Fruit fly (Drosophila melanogaster) whole organism, embryonic: ENCODE measurements around the gene Hez.

Experiments
- ATbp ChIP-seq: fragments of 200-800 bp; sonication (Bioruptor generic); optimal IDR thresholded peaks from 2 replicates; lab custom pipeline; 2017; ENCODE audit warnings: missing biosample characterization, mild to moderate bottlenecking, missing genetic modification characterization, missing genetic modification reagents
- Atf3 ChIP-seq: fragments of 200-800 bp; sonication (Bioruptor generic); optimal IDR thresholded peaks from 3 replicates; lab custom pipeline; 2016; ENCODE audit warnings: missing biosample characterization, missing genetic modification characterization
- CG10267 ChIP-seq: fragments of 200-800 bp; sonication (Bioruptor generic); optimal IDR thresholded peaks from 2 replicates; lab custom pipeline; 2018; ENCODE audit warnings: missing biosample characterization, mild to moderate bottlenecking, missing genetic modification characterization, moderate library complexity
- CG10321 ChIP-seq: fragments of 200-800 bp; sonication (Bioruptor generic); IDR thresholded peaks from 2 replicates; pipeline ENCODE4 v1.3.6; 2022; ENCODE audit warnings: missing biosample characterization, missing genetic modification characterization
- CG11247 ChIP-seq: fragments of 200-800 bp; sonication (Bioruptor generic); IDR thresholded peaks from 2 replicates; pipeline ENCODE4 v1.3.6; 2022; ENCODE audit warnings: missing biosample characterization, missing genetic modification characterization
- CG11398 ChIP-seq: fragments of 200-800 bp; sonication (Bioruptor generic); optimal IDR thresholded peaks from 2 replicates; lab custom pipeline; 2016; ENCODE audit warnings: missing biosample characterization, missing genetic modification characterization
- CG11560 ChIP-seq: fragments of 200-800 bp; sonication (Bioruptor generic); IDR thresholded peaks from 3 replicates; pipeline ENCODE4 v1.3.6; 2022; ENCODE audit warnings: missing biosample characterization, missing genetic modification characterization
- CG11695 ChIP-seq: fragments of 200-800 bp; sonication (Bioruptor generic); IDR thresholded peaks from 3 replicates; pipeline ENCODE4 v1.3.6; 2022; ENCODE audit warnings: missing biosample characterization, missing genetic modification characterization
- CG14860 ChIP-seq: fragments of 200-800 bp; sonication (Bioruptor generic); IDR thresholded peaks from 3 replicates; pipeline ENCODE4 v1.3.6; 2022; ENCODE audit warnings: missing biosample characterization, missing genetic modification characterization; ENCODE audit not compliant: partially characterized antibody
- CG17802 ChIP-seq: fragments of 200-800 bp; sonication (Bioruptor generic); optimal IDR thresholded peaks from 2 replicates; lab custom pipeline; 2018; ENCODE audit warnings: missing biosample characterization, mild to moderate bottlenecking, missing genetic modification characterization, moderate library complexity
- CG2712 ChIP-seq: fragments of 200-800 bp; optimal IDR thresholded peaks from 3 replicates; lab custom pipeline; 2019; ENCODE audit warnings: missing biosample characterization, mild to moderate bottlenecking, missing genetic modification characterization, moderate library complexity
- CG31441 ChIP-seq: fragments of 200-800 bp; sonication (Bioruptor generic); IDR thresholded peaks from 2 replicates; pipeline ENCODE4 v1.3.6; 2022; ENCODE audit warnings: missing biosample characterization, missing genetic modification characterization
- CG6765 ChIP-seq: fragments of 200-800 bp; sonication (Bioruptor generic); optimal IDR thresholded peaks from 3 replicates; lab custom pipeline; 2017; ENCODE audit warnings: missing biosample characterization, mild to moderate bottlenecking, missing genetic modification characterization
- CG8388 ChIP-seq: fragments of 200-800 bp; sonication (Bioruptor generic); optimal IDR thresholded peaks from 2 replicates; lab custom pipeline; 2019; ENCODE audit warnings: missing biosample characterization, mild to moderate bottlenecking, missing genetic modification characterization, moderate library complexity
- CG8765 ChIP-seq: fragments of 200-800 bp; sonication (Bioruptor generic); IDR thresholded peaks from 2 replicates; pipeline ENCODE4 v1.3.6; 2022; ENCODE audit warnings: missing biosample characterization, missing genetic modification characterization
- CTCF ChIP-seq: fragments of 200-800 bp; sonication (Bioruptor generic); optimal IDR thresholded peaks from 2 replicates; lab custom pipeline; 2017; ENCODE audit warnings: missing biosample characterization, mild to moderate bottlenecking, missing genetic modification characterization, moderate library complexity
- CoRest ChIP-seq: fragments of 200-800 bp; sonication (Bioruptor generic); optimal IDR thresholded peaks from 3 replicates; lab custom pipeline; 2018; ENCODE audit warnings: missing biosample characterization, mild to moderate bottlenecking, missing genetic modification characterization, moderate library complexity
- D19B ChIP-seq: fragments of 200-800 bp; sonication (Bioruptor generic); optimal IDR thresholded peaks from 2 replicates; lab custom pipeline; 2017; ENCODE audit warnings: missing biosample characterization, mild to moderate bottlenecking, missing genetic modification characterization
- Dbx ChIP-seq: fragments of 200-800 bp; sonication (Bioruptor generic); IDR thresholded peaks from 3 replicates; pipeline ENCODE4 v1.3.6; 2022; ENCODE audit warnings: missing biosample characterization, missing genetic modification characterization
- Dfd ChIP-seq, 2 experiments: fragments of >200 bp; optimal IDR thresholded peaks; 2 replicates each; lab custom pipeline; 2017; ENCODE audit warnings: missing biosample characterization in 2 of 2, missing genetic modification characterization in 2 of 2
- E2f1 ChIP-seq: fragments of 200-800 bp; sonication (Bioruptor generic); IDR thresholded peaks from 2 replicates; pipeline ENCODE4 v1.3.6; 2022; ENCODE audit warnings: missing biosample characterization, missing genetic modification characterization
- E2f2 ChIP-seq: fragments of 200-800 bp; sonication (Bioruptor generic); IDR thresholded peaks from 2 replicates; pipeline ENCODE4 v1.3.6; 2022; ENCODE audit warnings: missing biosample characterization, missing genetic modification characterization
- Gug ChIP-seq: fragments of 200-800 bp; sonication (Bioruptor generic); IDR thresholded peaks from 4 replicates; pipeline ENCODE4 v1.3.6; 2022; ENCODE audit warnings: missing biosample characterization, missing genetic modification characterization
- HLH54F ChIP-seq: fragments of 200-800 bp; sonication (Bioruptor generic); optimal IDR thresholded peaks from 3 replicates; lab custom pipeline; 2016; ENCODE audit warnings: missing biosample characterization, missing genetic modification characterization
- MBD-R2 ChIP-seq: fragments of 200-800 bp; sonication (Bioruptor generic); IDR thresholded peaks from 2 replicates; pipeline ENCODE4 v1.3.6; 2022; ENCODE audit warnings: missing biosample characterization, missing genetic modification characterization
- MTF-1 ChIP-seq: fragments of 200-800 bp; sonication (Bioruptor generic); optimal IDR thresholded peaks from 2 replicates; lab custom pipeline; 2018; ENCODE audit warnings: missing biosample characterization, mild to moderate bottlenecking, missing genetic modification characterization, borderline replicate concordance
- Mad ChIP-seq: fragments of 200-800 bp; sonication (Bioruptor generic); optimal IDR thresholded peaks from 2 replicates; lab custom pipeline; 2016; ENCODE audit warnings: missing biosample characterization, missing genetic modification characterization
- Side ChIP-seq: fragments of 200-800 bp; sonication (Bioruptor generic); optimal IDR thresholded peaks from 2 replicates; lab custom pipeline; 2016; ENCODE audit warnings: missing biosample characterization, missing genetic modification characterization
- Sin3A ChIP-seq: fragments of >200 bp; optimal IDR thresholded peaks from 2 replicates; lab custom pipeline; 2018
- Taf1 ChIP-seq: fragments of 200-800 bp; sonication (Bioruptor generic); IDR thresholded peaks from 2 replicates; pipeline ENCODE4 v1.3.6; 2022; ENCODE audit warnings: missing biosample characterization, missing genetic modification characterization
- ap ChIP-seq: fragments of 200-800 bp; sonication (Bioruptor generic); IDR thresholded peaks from 2 replicates; pipeline ENCODE4 v1.3.6; 2022; ENCODE audit warnings: missing biosample characterization, missing genetic modification characterization
- bbx ChIP-seq: fragments of 200-800 bp; sonication (Bioruptor generic); IDR thresholded peaks from 2 replicates; pipeline ENCODE4 v1.3.6; 2022; ENCODE audit warnings: missing biosample characterization, missing genetic modification characterization; ENCODE audit not compliant: partially characterized antibody
- crc ChIP-seq: fragments of 200-800 bp; sonication (Bioruptor generic); optimal IDR thresholded peaks from 2 replicates; lab custom pipeline; 2016; ENCODE audit warnings: missing biosample characterization, missing genetic modification characterization
- dpn ChIP-seq, 2 experiments: fragments of 200-800 bp; sonication (Bioruptor generic); optimal IDR thresholded peaks; 3 replicates each; lab custom pipeline; 2016; ENCODE audit warnings: missing biosample characterization in 2 of 2, missing genetic modification characterization in 2 of 2
- exex ChIP-seq: fragments of 200-800 bp; sonication (Bioruptor generic); optimal IDR thresholded peaks from 4 replicates; lab custom pipeline; 2018; ENCODE audit warnings: missing biosample characterization, mild to moderate bottlenecking, missing genetic modification characterization, moderate library complexity
- fd64A ChIP-seq: fragments of 200-800 bp; sonication (Bioruptor generic); optimal IDR thresholded peaks from 3 replicates; lab custom pipeline; 2018; ENCODE audit warnings: missing biosample characterization, mild to moderate bottlenecking, missing genetic modification characterization
- gsb ChIP-seq: fragments of 200-800 bp; sonication (Bioruptor generic); IDR thresholded peaks from 2 replicates; pipeline ENCODE4 v1.3.6; 2022; ENCODE audit warnings: missing biosample characterization, missing genetic modification characterization
- gt ChIP-seq: fragments of 200-800 bp; sonication (Bioruptor generic); IDR thresholded peaks from 2 replicates; pipeline ENCODE4 v1.3.6; 2022; ENCODE audit warnings: missing biosample characterization, missing genetic modification characterization
- ham ChIP-seq: fragments of 200-800 bp; sonication (Bioruptor generic); IDR thresholded peaks from 2 replicates; pipeline ENCODE4 v1.3.6; 2022; ENCODE audit warnings: missing biosample characterization, missing genetic modification characterization
- hth ChIP-seq: fragments of >200 bp; optimal IDR thresholded peaks from 2 replicates; lab custom pipeline; 2017; ENCODE audit warnings: inconsistent platforms
- mam ChIP-seq: fragments of 200-800 bp; sonication (Bioruptor generic); optimal IDR thresholded peaks from 3 replicates; lab custom pipeline; 2016; ENCODE audit warnings: missing biosample characterization, missing genetic modification characterization
- pho ChIP-seq: fragments of 200-800 bp; sonication (Bioruptor generic); optimal IDR thresholded peaks from 2 replicates; lab custom pipeline; 2016; ENCODE audit warnings: missing biosample characterization, missing genetic modification characterization
- psq ChIP-seq: fragments of 200-800 bp; sonication (Bioruptor generic); optimal IDR thresholded peaks from 2 replicates; lab custom pipeline; 2017; ENCODE audit warnings: missing biosample characterization, missing genetic modification characterization
- ranshi ChIP-seq: fragments of 200-800 bp; sonication (Bioruptor generic); IDR thresholded peaks from 2 replicates; pipeline ENCODE4 v1.3.6; 2022; ENCODE audit warnings: missing biosample characterization, missing genetic modification characterization
- row ChIP-seq: fragments of 200-800 bp; sonication (Bioruptor generic); IDR thresholded peaks from 3 replicates; pipeline ENCODE4 v1.3.6; 2022; ENCODE audit warnings: missing biosample characterization, missing genetic modification characterization
- sens ChIP-seq: fragments of 200-800 bp; sonication (Bioruptor generic); peaks from one replicate; lab custom pipeline; 2016; ENCODE audit warnings: missing biosample characterization, missing genetic modification characterization
- seq ChIP-seq: fragments of 200-800 bp; sonication (Bioruptor generic); IDR thresholded peaks from 2 replicates; pipeline ENCODE4 v1.3.6; 2022; ENCODE audit warnings: missing biosample characterization, missing genetic modification characterization
- sug ChIP-seq: fragments of 200-800 bp; optimal IDR thresholded peaks from 2 replicates; lab custom pipeline; 2019; ENCODE audit warnings: missing biosample characterization, mild to moderate bottlenecking, missing genetic modification characterization, moderate library complexity
- tap ChIP-seq: fragments of 200-800 bp; optimal IDR thresholded peaks from 3 replicates; lab custom pipeline; 2019; ENCODE audit warnings: missing biosample characterization, mild to moderate bottlenecking, missing genetic modification characterization, moderate library complexity
- ttk ChIP-seq: fragments of 200-800 bp; sonication (Bioruptor generic); IDR thresholded peaks from 2 replicates; pipeline ENCODE4 v2.1.2; 2022; ENCODE audit warnings: missing biosample characterization, missing genetic modification characterization
- vfl ChIP-seq: fragments of 200-800 bp; sonication (Bioruptor generic); optimal IDR thresholded peaks from 2 replicates; lab custom pipeline; 2016; ENCODE audit warnings: missing biosample characterization, missing genetic modification characterization
- wor ChIP-seq: fragments of 200-800 bp; sonication (Bioruptor generic); IDR thresholded peaks from 2 replicates; pipeline ENCODE4 v1.3.6; 2022; ENCODE audit warnings: missing biosample characterization, missing genetic modification characterization
- zen2 ChIP-seq: fragments of 200-800 bp; sonication (Bioruptor generic); IDR thresholded peaks from 3 replicates; pipeline ENCODE4 v1.3.6; 2022; ENCODE audit warnings: missing biosample characterization, missing genetic modification characterization; ENCODE audit not compliant: partially characterized antibody

Hez gene

dm6 chr3L:9899046-9899659 is 4.6 kb upstream of the Hez start, which contains the start of gene nudE (continued):
- peak; percentile 21 for TF ChIP-seq pho
- no peak for TF ChIP-seq hth (lab: Kevin White, UChicago)
- TF ChIP-seq Gug (GFP tag; lab: Robert Waterston, UW): no peak
- no peak for TF ChIP-seq D19B
- TF ChIP-seq CG2712 (tag; lab: Kevin White, UChicago): peak; percentile 23
- TF ChIP-seq ham: no peak
- no peak for TF ChIP-seq seq (GFP tag; lab: Robert Waterston, UW)
- TF ChIP-seq CG17802 (tag; lab: Kevin White, UChicago): no peak
- peak; percentile 28; the same call in 2 of the 3 replicates for TF ChIP-seq row (GFP tag; lab: Robert Waterston, UW)
- TF ChIP-seq E2f2 (GFP tag; lab: Robert Waterston, UW): peak; percentile 56
- TF ChIP-seq MTF-1 (GFP tag; lab: Kevin White, UChicago): no peak
- TF ChIP-seq sug: peak; percentile 12
- no peak for TF ChIP-seq Mad (GFP tag; lab: Kevin White, UChicago)
- peak; percentile 50 for TF ChIP-seq mam (GFP tag; lab: Kevin White, UChicago)
- no peak for TF ChIP-seq CG11560 (tag; lab: Robert Waterston, UW)
- peak; percentile 20 to 63 for TF ChIP-seq dpn (GFP tag; optimal IDR thresholded peaks at IDR 0.05; lab: Kevin White, UChicago)
- peak; percentile 91 for TF ChIP-seq CG10267 (tag; lab: Kevin White, UChicago)
- peak; percentile 59 for TF ChIP-seq HLH54F (GFP tag; lab: Kevin White, UChicago)
- TF ChIP-seq tap (tag; lab: Kevin White, UChicago): no peak
- TF ChIP-seq ATbp (GFP tag; lab: Kevin White, UChicago): no peak
- peak; percentile 49 for TF ChIP-seq CTCF
- TF ChIP-seq CG14860 (GFP tag; lab: Robert Waterston, UW): no peak
- 0 out of 3 replicates have a peak, but pooled peaks have one; percentile 25 for TF ChIP-seq CG11695
- TF ChIP-seq Dbx: peak; percentile 40; the same call in 1 of the 3 replicates
- no peak for TF ChIP-seq vfl
- no peak for TF ChIP-seq ttk (GFP tag; lab: Robert Waterston, UW)
- no peak for TF ChIP-seq Taf1 (GFP tag; lab: Robert Waterston, UW)
- TF ChIP-seq Side (GFP tag; lab: Kevin White, UChicago): peak; percentile 27
- TF ChIP-seq crc (GFP tag; lab: Kevin White, UChicago): peak; percentile 21
- no peak for TF ChIP-seq Dfd (GFP tag; optimal IDR thresholded peaks at IDR 0.05; lab: Kevin White, UChicago)
- no peak for TF ChIP-seq wor (GFP tag; lab: Robert Waterston, UW)
- TF ChIP-seq CG8765 (GFP tag; lab: Robert Waterston, UW): no peak
- no peak for TF ChIP-seq gt (GFP tag; lab: Robert Waterston, UW)
- TF ChIP-seq E2f1 (GFP tag; lab: Robert Waterston, UW): 0 out of 2 replicates have a peak, but pooled peaks have one; percentile 6
- TF ChIP-seq CG11247 (GFP tag; lab: Robert Waterston, UW): peak; percentile 61
- TF ChIP-seq MBD-R2 (GFP tag; lab: Robert Waterston, UW): peak; percentile 39
- TF ChIP-seq Atf3: peak; percentile 13
- TF ChIP-seq psq (GFP tag; lab: Kevin White, UChicago): no peak
- 0 out of 2 replicates have a peak, but pooled peaks have one; percentile 44 for TF ChIP-seq bbx
- no peak for TF ChIP-seq zen2 (GFP tag; lab: Robert Waterston, UW)
- TF ChIP-seq CG10321 (GFP tag; lab: Robert Waterston, UW): no peak
- TF ChIP-seq ranshi (GFP tag; lab: Robert Waterston, UW): 0 out of 2 replicates have a peak, but pooled peaks have one; percentile 35
- TF ChIP-seq CoRest (tag; lab: Kevin White, UChicago): peak; percentile 6
- no peak for TF ChIP-seq CG11398 (GFP tag; lab: Kevin White, UChicago)
- TF ChIP-seq CG31441 (GFP tag; lab: Robert Waterston, UW): no peak
- TF ChIP-seq gsb: no peak
- TF ChIP-seq fd64A (GFP tag; lab: Kevin White, UChicago): no peak
- no peak for TF ChIP-seq ap (GFP tag; lab: Robert Waterston, UW)
- no peak for TF ChIP-seq exex (tag; lab: Kevin White, UChicago)
- peak; percentile 51 for TF ChIP-seq Sin3A (lab: Kevin White, UChicago)
- TF ChIP-seq CG8388: peak; percentile 37
- no peak for TF ChIP-seq CG6765 (GFP tag; lab: Kevin White, UChicago)
- peak; percentile 87 for TF ChIP-seq sens
